Worm (Caenorhabditis elegans) whole organism, early embryonic: ENCODE results near the gene srx-24.

Experiments
- ama-1 ChIP-seq: fragments of 150-350 bp; optimal IDR thresholded peaks from 2 replicates; lab custom pipeline; 2014
- ets-7 ChIP-seq: sonication (generic microtip); optimal IDR thresholded peaks from 2 replicates; lab custom pipeline; 2016; ENCODE audit warnings: missing genotype, missing genetic modification characterization, missing compliant biosample characterization
- pes-1 ChIP-seq: fragments of 200-800 bp; sonication (Bioruptor generic); IDR thresholded peaks from 2 replicates; pipeline ENCODE4 v1.3.6; 2022; ENCODE audit warnings: missing genetic modification reagents, missing genetic modification characterization, missing compliant biosample characterization
- tbx-11 ChIP-seq: fragments of 200-800 bp; sonication (Bioruptor generic); IDR thresholded peaks from 2 replicates; pipeline ENCODE4 v1.3.6; 2022; ENCODE audit warnings: missing genetic modification characterization, missing compliant biosample characterization

Gene srx-24

ce11 chrV:2698826-2699225 lies 51.1 kb downstream of the srx-24 start, which contains the start of gene nuo-5:
TSS of gene nuo-5 (plus strand) at chrV:2698972.
- TF ChIP-seq ets-7 (tag; lab: Kevin White, UChicago) (no peak), pes-1 (GFP tag; lab: Robert Waterston, UW) (no peak), ama-1 (lab: Kevin White, UChicago) (no peak), tbx-11 (GFP tag; lab: Robert Waterston, UW) (no peak)
